Worm (Caenorhabditis elegans) whole organism, L2 larva: ENCODE data around the gene B0432.9.
A peak's percentile ranks its signal among the peaks of the same experiment; 100 is the strongest.

Source experiments
- C34F6.9 ChIP-seq: fragments of 150-350 bp; optimal IDR thresholded peaks from 2 replicates; lab custom pipeline; 2014; ENCODE audit warnings: missing biosample characterization, missing genetic modification characterization
- R02D3.7 ChIP-seq: fragments of 150-350 bp; optimal IDR thresholded peaks from 2 replicates; lab custom pipeline; 2014; ENCODE audit warnings: missing biosample characterization, missing genetic modification characterization
- ZK546.5 ChIP-seq: sonication (generic microtip); optimal IDR thresholded peaks from 2 replicates; lab custom pipeline; 2017; ENCODE audit warnings: missing biosample characterization, missing genetic modification characterization
- ceh-16 ChIP-seq: fragments of 150-350 bp; optimal IDR thresholded peaks from 2 replicates; lab custom pipeline; 2014; ENCODE audit warnings: missing biosample characterization, missing genetic modification characterization
- crh-2 ChIP-seq: sonication (generic microtip); optimal IDR thresholded peaks from 2 replicates; lab custom pipeline; 2017; ENCODE audit warnings: missing biosample characterization, missing genetic modification characterization
- egl-27 ChIP-seq: sonication (generic microtip); optimal IDR thresholded peaks from 3 replicates; lab custom pipeline; 2017; ENCODE audit warnings: missing biosample characterization, missing genetic modification reagents, missing genetic modification characterization
- elt-1 ChIP-seq: fragments of 150-350 bp; optimal IDR thresholded peaks from 2 replicates; lab custom pipeline; 2014; ENCODE audit warnings: missing biosample characterization, missing genetic modification characterization
- fos-1 ChIP-seq: fragments of 150-350 bp; optimal IDR thresholded peaks from 2 replicates; lab custom pipeline; 2014; ENCODE audit warnings: missing biosample characterization, missing genetic modification characterization
- gmeb-1 ChIP-seq: fragments of 150-350 bp; optimal IDR thresholded peaks from 2 replicates; lab custom pipeline; 2014; ENCODE audit warnings: missing biosample characterization, missing genetic modification characterization
- lin-13 ChIP-seq: fragments of 150-350 bp; optimal IDR thresholded peaks from 2 replicates; lab custom pipeline; 2014; ENCODE audit warnings: missing biosample characterization, missing genetic modification reagents, missing genetic modification characterization
- lin-39 ChIP-seq: fragments of 150-350 bp; optimal IDR thresholded peaks from 2 replicates; lab custom pipeline; 2014; ENCODE audit warnings: missing biosample characterization, missing genetic modification reagents, missing genetic modification characterization
- lsy-2 ChIP-seq, 2 experiments: fragments of 150-350 bp in 1 of 2; sonication (generic microtip) in 1 of 2; optimal IDR thresholded peaks; 2 replicates each; lab custom pipeline; 2014 to 2017; ENCODE audit warnings: missing biosample characterization in 2 of 2, missing genetic modification characterization in 2 of 2
- mdl-1 ChIP-seq, 2 experiments: fragments of 150-350 bp in 1 of 2; sonication (generic microtip) in 1 of 2; optimal IDR thresholded peaks; 2 replicates each; lab custom pipeline; 2017; ENCODE audit warnings: missing biosample characterization in 2 of 2, missing genetic modification characterization in 2 of 2
- nhr-10 ChIP-seq: sonication (generic microtip); optimal IDR thresholded peaks from 2 replicates; lab custom pipeline; 2017; ENCODE audit warnings: missing biosample characterization, missing genetic modification characterization
- nhr-11 ChIP-seq: fragments of 150-350 bp; optimal IDR thresholded peaks from 2 replicates; lab custom pipeline; 2014; ENCODE audit warnings: missing biosample characterization, missing genetic modification characterization
- nhr-129 ChIP-seq: fragments of 150-350 bp; optimal IDR thresholded peaks from 2 replicates; lab custom pipeline; 2014; ENCODE audit warnings: missing biosample characterization, missing genetic modification characterization
- nhr-23 ChIP-seq: fragments of 150-350 bp; optimal IDR thresholded peaks from 2 replicates; lab custom pipeline; 2014; ENCODE audit warnings: missing biosample characterization, missing genetic modification reagents, missing genetic modification characterization
- nhr-237 ChIP-seq: fragments of 150-350 bp; optimal IDR thresholded peaks from 2 replicates; lab custom pipeline; 2014; ENCODE audit warnings: missing biosample characterization, missing genetic modification characterization
- nhr-25 ChIP-seq: fragments of 150-350 bp; sonication (generic microtip); optimal IDR thresholded peaks from 3 replicates; lab custom pipeline; 2014; ENCODE audit warnings: missing biosample characterization, missing genetic modification characterization
- sem-4 ChIP-seq: fragments of 150-350 bp; optimal IDR thresholded peaks from 2 replicates; lab custom pipeline; 2014; ENCODE audit warnings: missing biosample characterization, missing genetic modification reagents, missing genetic modification characterization
- skn-1 ChIP-seq: sonication (generic microtip); optimal IDR thresholded peaks from 2 replicates; lab custom pipeline; 2017; ENCODE audit warnings: missing biosample characterization, missing genetic modification characterization
- sma-3 ChIP-seq: sonication (generic microtip); optimal IDR thresholded peaks from 2 replicates; lab custom pipeline; 2016; ENCODE audit warnings: missing genetic modification reagents, missing genetic modification characterization, missing compliant biosample characterization
- sma-9 ChIP-seq, 2 experiments: fragments of 150-350 bp in 1 of 2; sonication (generic microtip) in 1 of 2; optimal IDR thresholded peaks; 2 replicates each; lab custom pipeline; 2014 to 2016; ENCODE audit warnings: missing genetic modification characterization in 2 of 2, mild to moderate bottlenecking in 1 of 2, missing biosample characterization in 1 of 2, missing compliant biosample characterization in 1 of 2, missing genetic modification reagents in 1 of 2, moderate library complexity in 1 of 2
- snpc-4 ChIP-seq: fragments of 150-350 bp; optimal IDR thresholded peaks from 2 replicates; lab custom pipeline; 2014; ENCODE audit warnings: missing biosample characterization, missing genetic modification characterization
- unc-62 ChIP-seq: fragments of 150-350 bp; optimal IDR thresholded peaks from 2 replicates; lab custom pipeline; 2014; ENCODE audit warnings: missing biosample characterization, missing genetic modification reagents, missing genetic modification characterization
- zag-1 ChIP-seq: fragments of 150-350 bp; optimal IDR thresholded peaks from 2 replicates; lab custom pipeline; 2014; ENCODE audit warnings: missing biosample characterization, missing genetic modification characterization
- ztf-11 ChIP-seq: sonication (generic microtip); optimal IDR thresholded peaks from 2 replicates; lab custom pipeline; 2017; ENCODE audit warnings: missing biosample characterization, missing genetic modification characterization
- ztf-4 ChIP-seq: fragments of 150-350 bp; optimal IDR thresholded peaks from 2 replicates; lab custom pipeline; 2014; ENCODE audit warnings: missing biosample characterization, missing genetic modification characterization

B0432.9 gene

DNA sequence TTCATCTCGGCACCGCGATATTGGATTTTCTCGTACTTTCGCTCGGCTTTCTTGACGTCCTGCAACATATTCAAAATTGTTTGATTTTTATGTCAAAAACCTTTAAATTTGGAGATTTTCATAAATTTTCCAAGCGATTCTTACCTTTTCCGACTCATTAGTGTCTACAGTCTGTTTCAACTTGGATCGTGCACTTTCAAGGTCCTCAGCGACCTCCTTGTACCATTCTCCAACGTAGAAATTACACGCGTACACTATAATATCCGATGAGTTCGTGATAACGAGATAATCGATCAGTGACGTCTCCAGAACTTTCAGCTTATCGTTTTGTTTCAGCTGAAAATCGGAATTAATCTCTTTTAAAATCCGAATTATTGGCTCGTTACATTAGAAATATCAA, 35.8 kb downstream of the B0432.9 start:
- TF ChIP-seq C34F6.9 (tag; lab: Kevin White, UChicago) = no peak
- no peak for TF ChIP-seq nhr-237 (tag; lab: Kevin White, UChicago)
- no peak for TF ChIP-seq zag-1 (tag; lab: Kevin White, UChicago)

DNA sequence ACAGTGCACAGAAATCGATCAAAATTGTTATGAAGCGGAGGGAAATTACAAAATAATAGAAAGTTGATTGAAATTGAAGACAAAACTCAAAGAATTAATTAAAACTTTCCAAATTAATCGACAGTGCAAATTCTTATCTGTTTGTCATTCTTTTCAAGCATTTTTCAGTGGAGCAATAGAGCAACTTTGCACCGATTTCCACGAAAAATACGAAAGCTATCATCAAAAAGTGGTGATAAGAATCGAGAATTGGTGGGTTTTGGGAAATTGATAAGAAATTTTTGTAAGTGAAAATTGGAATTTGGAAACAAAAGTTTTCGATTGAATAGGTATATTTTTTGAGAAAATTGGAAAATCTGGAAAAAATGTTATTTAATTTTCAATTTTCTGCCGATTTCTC, 43.5 kb downstream of the B0432.9 start:
- no peak for TF ChIP-seq sma-3 (GFP tag; lab: Kevin White, UChicago)
- no peak for TF ChIP-seq nhr-23 (tag; lab: Kevin White, UChicago)
- no peak for TF ChIP-seq lsy-2 (tag; optimal IDR thresholded peaks at IDR 0.05; lab: Kevin White, UChicago)
- TF ChIP-seq ztf-4 = no peak
- TF ChIP-seq skn-1 (tag; lab: Kevin White, UChicago) = peak; percentile 88
- TF ChIP-seq egl-27 = no peak
- peak; percentile 47 for TF ChIP-seq crh-2 (tag; lab: Kevin White, UChicago)
- TF ChIP-seq nhr-25 (tag; lab: Kevin White, UChicago) = no peak
- TF ChIP-seq fos-1 = peak; percentile 95
- no peak for TF ChIP-seq nhr-11
- TF ChIP-seq mdl-1 (tag; optimal IDR thresholded peaks at IDR 0.05; lab: Kevin White, UChicago) = no peak
- no peak for TF ChIP-seq ztf-11 (tag; lab: Kevin White, UChicago)
- no peak for TF ChIP-seq zag-1 (tag; lab: Kevin White, UChicago)
- peak; percentile 18 for TF ChIP-seq gmeb-1 (tag; lab: Kevin White, UChicago)
- TF ChIP-seq, all 48 proteins: peak for 4

DNA sequence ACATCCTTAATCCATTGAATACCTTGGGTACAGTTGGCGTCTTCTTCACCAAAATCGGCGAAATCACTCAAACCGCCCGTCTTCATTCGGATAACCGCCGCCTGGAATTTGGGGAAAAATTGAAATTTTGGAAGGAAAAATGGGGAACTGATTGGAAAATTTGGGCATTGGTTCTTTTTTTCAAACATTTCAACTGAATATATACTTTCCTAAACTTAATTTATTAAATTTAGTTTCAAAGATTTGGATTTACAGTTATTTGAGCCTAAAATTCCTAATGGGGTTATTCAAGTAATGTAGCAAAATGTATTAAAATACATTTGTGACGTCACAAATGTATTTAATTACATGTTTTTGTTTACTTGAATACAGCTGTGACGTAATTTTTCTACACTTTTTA, 45.8 kb downstream of the B0432.9 start, which contains the start of gene laat-1:
Gene laat-1 (minus strand): TSS at position 101 of the 400 bp plus-strand sequence.
- TF ChIP-seq lin-13 (GFP tag; lab: Kevin White, UChicago) (no peak), C34F6.9 (tag; lab: Kevin White, UChicago) (no peak), nhr-129 (tag; lab: Kevin White, UChicago) (no peak), sma-9 (GFP tag; optimal IDR thresholded peaks at IDR 0.05; lab: Kevin White, UChicago) (no peak), sma-9 (tag; optimal IDR thresholded peaks at IDR 0.05; lab: Kevin White, UChicago) (no peak), unc-62 (no peak), gmeb-1 (tag; lab: Kevin White, UChicago) (no peak), zag-1 (tag; lab: Kevin White, UChicago) (no peak), ztf-11 (tag; lab: Kevin White, UChicago) (no peak), nhr-25 (tag; lab: Kevin White, UChicago) (no peak)

DNA sequence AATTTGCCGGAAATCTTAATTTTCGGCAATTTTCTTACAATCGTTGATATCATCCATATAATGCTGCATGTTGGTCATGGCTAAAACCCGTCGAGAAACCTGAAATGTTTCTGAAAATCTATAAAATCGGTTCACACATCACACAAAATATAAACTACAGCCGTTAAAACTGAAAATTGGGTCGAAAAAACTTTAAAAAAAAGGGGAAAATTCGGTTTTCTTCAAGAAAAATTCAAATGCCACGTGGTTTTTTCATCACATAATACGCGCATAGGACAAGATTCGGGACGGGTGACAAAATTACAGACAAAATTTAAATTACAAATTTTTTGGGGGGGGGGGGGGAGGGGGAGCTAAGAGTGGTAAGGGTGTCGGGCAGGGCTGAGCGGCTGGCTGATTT, 50.9 kb downstream of the B0432.9 start, which contains the start of gene Y43H11AL.1:
Gene Y43H11AL.1 (minus strand): TSS at position 101 of the 400 bp plus-strand sequence.
- TF ChIP-seq sem-4 (tag; lab: Kevin White, UChicago) (no peak), lsy-2 (tag; optimal IDR thresholded peaks at IDR 0.05; lab: Kevin White, UChicago) (no peak), elt-1 (no peak), nhr-10 (tag; lab: Kevin White, UChicago) (no peak), crh-2 (tag; lab: Kevin White, UChicago) (no peak), nhr-237 (tag; lab: Kevin White, UChicago) (no peak), R02D3.7 (tag; lab: Kevin White, UChicago) (no peak), mdl-1 (tag; optimal IDR thresholded peaks at IDR 0.05; lab: Kevin White, UChicago) (no peak), nhr-25 (tag; lab: Kevin White, UChicago) (no peak), ceh-16 (tag; lab: Kevin White, UChicago) (no peak), unc-62 (no peak), ZK546.5 (no peak), lin-13 (GFP tag; lab: Kevin White, UChicago) (no peak), gmeb-1 (tag; lab: Kevin White, UChicago) (no peak), ztf-4 (no peak), lin-39 (tag; lab: Kevin White, UChicago) (no peak), snpc-4 (no peak)
